Fruit fly (Drosophila melanogaster): ENCODE measurements around the gene CG34462.

dm6 chr3L:8320105-8320813 lies 8.1 kb upstream of the CG34462 start, which contains the start of gene CG13670:
- TF ChIP-seq CG7101 (tag; optimal IDR thresholded peaks at IDR 0.05), result no peak
- TF ChIP-seq Hr96 (GFP tag; optimal IDR thresholded peaks at IDR 0.05), result no peak
- no peak for TF ChIP-seq Mnt (GFP tag; optimal IDR thresholded peaks at IDR 0.05)
- TF ChIP-seq tj (GFP tag; optimal IDR thresholded peaks at IDR 0.05), result no peak
